Worm (Caenorhabditis elegans): Measurements from ENCODE around the gene wbp-11.
A peak's percentile ranks its signal among the peaks of the same experiment; 100 is the strongest.

DNA sequence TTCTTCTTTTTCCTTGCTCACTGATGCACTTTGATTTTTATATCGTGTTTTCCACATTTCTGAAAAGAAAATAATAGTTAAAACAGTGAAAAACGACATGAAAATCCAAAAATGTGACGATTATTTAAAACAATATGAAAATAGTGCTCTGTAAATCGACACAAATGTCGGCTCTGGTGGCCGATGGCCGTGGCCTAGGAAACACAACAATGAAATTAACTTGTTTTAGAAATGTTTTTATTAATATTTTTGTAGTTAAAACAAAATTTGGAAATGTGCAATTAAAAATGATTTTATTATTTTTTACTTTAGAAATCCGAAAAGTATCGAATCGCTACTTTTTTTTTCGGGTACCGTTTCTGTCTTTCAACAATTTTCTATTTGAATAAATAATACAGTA is 28.0 kb downstream of the wbp-11 start, which contains the start of gene arv-1:
- TF ChIP-seq ref-1 (GFP tag; conservative IDR thresholded peaks at IDR 0.05), result no peak
- no peak for TF ChIP-seq med-1 (GFP tag; optimal IDR thresholded peaks at IDR 0.05; ENCODE audit: insufficient read depth)
- TF ChIP-seq flt-1 (GFP tag; IDR thresholded peaks at IDR 0.05), result peak; percentile 38; the same call in 1 of the 2 replicates

Data from whole organism, midembryonic.